Worm (Caenorhabditis elegans) whole organism, young adult: Measurements from ENCODE around the gene C49C8.3.
A peak's percentile ranks its signal among the peaks of the same experiment; 100 is the strongest.

ENCODE experiments used
- F55B11.4 ChIP-seq: sonication (generic microtip); optimal IDR thresholded peaks from 2 replicates; lab custom pipeline; 2016; ENCODE audit warnings: missing compliant biosample characterization, missing genetic modification characterization, borderline replicate concordance; ENCODE audit not compliant: insufficient read depth
- K12H6.12 ChIP-seq: fragments of 200-800 bp; sonication (Bioruptor generic); optimal IDR thresholded peaks from 2 replicates; lab custom pipeline; 2018; ENCODE audit warnings: mild to moderate bottlenecking, missing genetic modification characterization, missing compliant biosample characterization
- Y79H2A.3 ChIP-seq: fragments of 200-800 bp; sonication (Bioruptor generic); conservative IDR thresholded peaks from 2 replicates; pipeline ENCODE4 v1.3.6; 2022; ENCODE audit warnings: missing genetic modification reagents, missing genetic modification characterization, missing compliant biosample characterization
- ZK185.1 ChIP-seq: sonication (generic microtip); optimal IDR thresholded peaks from 2 replicates; lab custom pipeline; 2016; ENCODE audit warnings: mild to moderate bottlenecking, missing genetic modification characterization, missing compliant biosample characterization; ENCODE audit not compliant: poor library complexity, severe bottlenecking
- ama-1 ChIP-seq, 3 experiments: fragments of 150-350 bp in 1 of 3; sonication (generic microtip) in 2 of 3; optimal IDR thresholded peaks; 2 replicates each; lab custom pipeline; 2014 to 2018; ENCODE audit warnings: missing biosample characterization in 2 of 3, missing genetic modification characterization in 2 of 3, missing genetic modification reagents in 2 of 3
- ceh-27 ChIP-seq: fragments of 200-800 bp; sonication (Bioruptor generic); optimal IDR thresholded peaks from 2 replicates; lab custom pipeline; 2018; ENCODE audit warnings: mild to moderate bottlenecking, missing genetic modification characterization, moderate library complexity, missing compliant biosample characterization
- mes-4 ChIP-seq: sonication (generic microtip); optimal IDR thresholded peaks from 2 replicates; lab custom pipeline; 2016; ENCODE audit warnings: missing genotype, missing genetic modification characterization, missing compliant biosample characterization
- nhr-179 ChIP-seq: sonication (generic microtip); optimal IDR thresholded peaks from 2 replicates; lab custom pipeline; 2016; ENCODE audit warnings: mild to moderate bottlenecking, missing genetic modification characterization, missing compliant biosample characterization
- unc-62 ChIP-seq: fragments of 150-350 bp; optimal IDR thresholded peaks from 2 replicates; lab custom pipeline; 2014; ENCODE audit warnings: missing biosample characterization, missing genetic modification reagents, missing genetic modification characterization
- xnd-1 ChIP-seq: sonication (generic microtip); optimal IDR thresholded peaks from 2 replicates; lab custom pipeline; 2016; ENCODE audit warnings: missing genotype, missing genetic modification reagents, missing genetic modification characterization, missing compliant biosample characterization

DNA sequence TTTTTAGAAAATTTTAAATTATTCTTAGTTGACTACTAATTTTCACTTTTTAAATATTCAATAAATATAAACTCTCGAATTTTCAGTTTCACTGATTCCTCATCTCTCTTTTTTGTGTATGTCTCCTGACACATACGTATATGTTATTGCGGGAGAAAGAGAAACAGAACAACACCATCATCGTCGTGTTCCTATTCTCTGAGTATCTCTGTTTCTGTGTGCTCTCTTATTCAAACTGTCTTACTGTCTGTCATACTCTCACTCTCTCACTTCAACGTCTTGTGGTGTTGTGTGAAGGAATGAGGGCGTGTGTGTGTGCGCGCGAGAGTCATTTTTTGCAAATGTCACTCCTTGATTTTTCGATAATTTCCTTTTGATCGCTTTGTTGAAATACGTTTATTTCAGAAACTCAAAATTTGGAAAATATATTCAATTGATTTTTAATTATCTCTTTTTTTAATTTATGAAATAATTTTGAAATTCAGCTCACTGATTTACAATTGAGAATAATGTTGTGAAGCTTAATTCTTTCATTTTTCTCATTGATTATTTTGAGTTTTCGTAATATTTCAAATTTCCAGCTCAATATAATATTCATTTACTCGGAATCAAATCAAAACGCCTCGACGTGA is 24.3 kb upstream of the C49C8.3 start, which contains the start of gene lin-49:
- TF ChIP-seq ceh-27: peak; percentile 66
- TF ChIP-seq F55B11.4: no peak
- TF ChIP-seq Y79H2A.3 (GFP tag; lab: Robert Waterston, UW): no peak
- no peak for TF ChIP-seq ama-1 (optimal IDR thresholded peaks at IDR 0.05; lab: Kevin White, UChicago)
- no peak for TF ChIP-seq ama-1 (GFP tag; optimal IDR thresholded peaks at IDR 0.05; lab: Kevin White, UChicago)
- TF ChIP-seq mes-4 (tag; lab: Kevin White, UChicago): no peak
- TF ChIP-seq unc-62 (GFP tag; lab: Kevin White, UChicago): no peak
- no peak for TF ChIP-seq ZK185.1 (tag; lab: Kevin White, UChicago)
- no peak for TF ChIP-seq xnd-1
- TF ChIP-seq nhr-179 (tag; lab: Kevin White, UChicago): no peak
- TF ChIP-seq K12H6.12 (tag; lab: Kevin White, UChicago): peak; percentile 56
